Worm (Caenorhabditis elegans) whole organism, early embryonic: ENCODE data around the gene tag-322.

ENCODE experiments used
- B0310.2 ChIP-seq: sonication (generic microtip); optimal IDR thresholded peaks from 2 replicates; lab custom pipeline; 2016; ENCODE audit warnings: mild to moderate bottlenecking, missing genetic modification characterization, missing compliant biosample characterization
- F13C5.2 ChIP-seq: sonication (generic microtip); optimal IDR thresholded peaks from 2 replicates; lab custom pipeline; 2017; ENCODE audit warnings: mild to moderate bottlenecking, missing genetic modification characterization, inconsistent platforms, missing compliant biosample characterization
- aly-1 ChIP-seq: sonication (generic microtip); optimal IDR thresholded peaks from 2 replicates; lab custom pipeline; 2016; ENCODE audit warnings: missing genetic modification characterization, missing compliant biosample characterization
- ama-1 ChIP-seq: fragments of 150-350 bp; optimal IDR thresholded peaks from 2 replicates; lab custom pipeline; 2014
- ceh-13 ChIP-seq: fragments of 200-800 bp; sonication (Bioruptor generic); optimal IDR thresholded peaks from 2 replicates; lab custom pipeline; 2018; ENCODE audit warnings: mild to moderate bottlenecking, missing genetic modification characterization, missing compliant biosample characterization
- ceh-36 ChIP-seq: sonication (generic microtip); optimal IDR thresholded peaks from 2 replicates; lab custom pipeline; 2016; ENCODE audit warnings: missing genetic modification characterization, inconsistent platforms, missing compliant biosample characterization
- ets-7 ChIP-seq: sonication (generic microtip); optimal IDR thresholded peaks from 2 replicates; lab custom pipeline; 2016; ENCODE audit warnings: missing genotype, missing genetic modification characterization, missing compliant biosample characterization
- flt-1 ChIP-seq: fragments of 200-800 bp; sonication (Bioruptor generic); IDR thresholded peaks from 2 replicates; pipeline ENCODE4 v1.3.6; 2022; ENCODE audit warnings: missing genetic modification characterization, missing compliant biosample characterization
- hmbx-1 ChIP-seq: sonication (generic microtip); optimal IDR thresholded peaks from 2 replicates; lab custom pipeline; 2016; ENCODE audit warnings: mild to moderate bottlenecking, missing genetic modification characterization, missing compliant biosample characterization
- hmg-4 ChIP-seq: fragments of 200-800 bp; sonication (Bioruptor generic); optimal IDR thresholded peaks from 2 replicates; lab custom pipeline; 2018; ENCODE audit warnings: mild to moderate bottlenecking, missing genetic modification characterization, missing compliant biosample characterization
- hnd-1 ChIP-seq: sonication (generic microtip); optimal IDR thresholded peaks from 2 replicates; lab custom pipeline; 2016; ENCODE audit warnings: missing genetic modification characterization, missing compliant biosample characterization
- pes-1 ChIP-seq: fragments of 200-800 bp; sonication (Bioruptor generic); IDR thresholded peaks from 2 replicates; pipeline ENCODE4 v1.3.6; 2022; ENCODE audit warnings: missing genetic modification reagents, missing genetic modification characterization, missing compliant biosample characterization
- scrt-1 ChIP-seq: fragments of 200-800 bp; sonication (Bioruptor generic); IDR thresholded peaks from 2 replicates; pipeline ENCODE4 v1.3.6; 2022; ENCODE audit warnings: missing genetic modification characterization, missing compliant biosample characterization
- sea-1 ChIP-seq: fragments of 200-800 bp; sonication (Bioruptor generic); conservative IDR thresholded peaks from 2 replicates; pipeline ENCODE4 v1.3.6; 2022; ENCODE audit warnings: missing genetic modification characterization, missing compliant biosample characterization
- tbx-11 ChIP-seq: fragments of 200-800 bp; sonication (Bioruptor generic); IDR thresholded peaks from 2 replicates; pipeline ENCODE4 v1.3.6; 2022; ENCODE audit warnings: missing genetic modification characterization, missing compliant biosample characterization
- tbx-37 ChIP-seq: fragments of 200-800 bp; sonication (Bioruptor generic); conservative IDR thresholded peaks from 2 replicates; pipeline ENCODE4 v1.3.6; 2022; ENCODE audit warnings: missing genetic modification reagents, missing genetic modification characterization, missing compliant biosample characterization
- tra-4 ChIP-seq: sonication (generic microtip); optimal IDR thresholded peaks from 2 replicates; lab custom pipeline; 2017; ENCODE audit warnings: missing genetic modification characterization, missing compliant biosample characterization

The tag-322 gene

DNA sequence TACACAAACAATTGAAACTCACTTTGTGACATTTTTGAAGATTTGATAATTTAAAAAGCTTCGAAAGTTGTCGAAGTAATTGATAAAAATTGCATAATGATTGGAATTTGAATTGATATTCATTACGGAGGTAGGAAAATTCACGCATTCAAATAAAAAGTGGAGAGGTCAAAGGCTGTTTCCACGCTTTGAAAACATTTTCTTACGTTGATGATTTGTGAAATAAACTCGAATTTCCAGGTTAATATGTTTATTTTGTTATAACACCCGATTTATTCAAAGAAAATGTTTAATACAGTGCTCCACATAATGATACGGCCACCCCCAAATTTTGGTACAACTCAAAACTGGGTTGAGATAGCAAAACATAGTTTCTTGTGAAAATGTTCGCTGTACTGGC is 17.9 kb upstream of the tag-322 start, which contains the start of gene C33H5.16:
Gene C33H5.16, minus strand, starts transcription at position 101 of the 400 bp plus-strand sequence.
- TF ChIP-seq pes-1 (GFP tag; lab: Robert Waterston, UW) (no peak), F13C5.2 (tag; lab: Kevin White, UChicago) (no peak), hnd-1 (tag; lab: Kevin White, UChicago) (no peak), scrt-1 (GFP tag; lab: Robert Waterston, UW) (no peak), sea-1 (GFP tag; lab: Robert Waterston, UW) (no peak), tbx-11 (no peak), aly-1 (tag; lab: Kevin White, UChicago) (no peak), tbx-37 (no peak), ama-1 (lab: Kevin White, UChicago) (no peak), ets-7 (tag; lab: Kevin White, UChicago) (no peak), B0310.2 (tag; lab: Kevin White, UChicago) (no peak), ceh-13 (no peak), hmbx-1 (tag; lab: Kevin White, UChicago) (no peak), flt-1 (no peak), ceh-36 (no peak), hmg-4 (GFP tag; lab: Kevin White, UChicago) (no peak), tra-4 (tag; lab: Kevin White, UChicago) (no peak)

DNA sequence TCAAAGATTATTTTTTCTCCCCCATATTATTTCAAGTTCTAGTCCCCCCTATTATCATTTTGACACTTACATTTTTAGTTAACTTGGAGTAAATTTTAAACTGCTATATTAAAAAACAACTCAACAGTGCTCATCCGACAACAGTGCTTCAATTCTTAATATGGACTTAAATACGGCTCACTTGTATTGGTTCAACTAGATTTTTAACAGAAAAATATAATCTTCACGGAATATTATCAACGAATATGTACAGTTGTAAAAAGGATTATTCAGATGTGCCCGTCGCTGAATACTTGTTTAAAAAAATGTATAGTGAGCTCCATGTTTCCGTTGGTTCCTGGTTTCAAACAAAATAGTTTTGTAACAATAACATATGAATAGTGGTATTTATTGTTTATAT is 15.0 kb upstream of the tag-322 start:
- no peak for TF ChIP-seq B0310.2 (tag; lab: Kevin White, UChicago)
- no peak for TF ChIP-seq scrt-1 (GFP tag; lab: Robert Waterston, UW)

DNA sequence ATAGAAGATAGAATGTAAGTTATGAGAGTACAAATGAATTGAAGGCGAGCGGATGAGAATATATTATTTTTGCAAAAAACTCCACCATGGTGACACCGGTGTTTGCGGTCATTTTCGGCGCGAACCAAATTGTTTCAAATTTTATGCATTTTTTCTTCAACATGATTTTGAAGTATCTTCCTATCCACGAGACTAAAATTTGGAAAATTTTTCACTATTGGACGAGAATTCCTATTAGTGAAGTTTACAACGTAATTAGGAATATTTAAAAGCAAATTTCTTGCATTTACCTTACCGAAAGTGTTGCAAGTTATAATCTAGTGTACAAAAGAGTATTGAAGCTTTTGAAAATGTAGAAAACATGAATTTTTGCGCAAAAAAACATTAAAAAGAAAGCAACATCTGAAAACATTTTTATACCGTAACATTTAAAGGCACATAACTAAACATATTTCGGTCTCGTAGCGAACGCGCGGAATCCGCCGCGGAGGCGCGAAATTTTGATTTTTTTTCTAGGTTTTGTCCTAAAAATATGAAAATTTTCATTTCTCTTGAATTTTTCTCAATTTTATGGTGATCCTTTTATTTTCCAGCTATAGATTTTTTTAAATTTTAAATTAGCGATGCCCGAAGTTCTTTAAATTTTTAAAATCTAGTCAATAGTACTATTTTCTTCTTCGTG is 11.2 kb upstream of the tag-322 start, which contains the start of gene sgo-1:
Gene sgo-1, minus strand, starts transcription at position 51 of the 682 bp plus-strand sequence.
- TF ChIP-seq hmg-4 (GFP tag; lab: Kevin White, UChicago) (no peak), hmbx-1 (tag; lab: Kevin White, UChicago) (no peak), F13C5.2 (tag; lab: Kevin White, UChicago) (no peak), ceh-36 (no peak), ets-7 (tag; lab: Kevin White, UChicago) (no peak), ceh-13 (no peak), sea-1 (GFP tag; lab: Robert Waterston, UW) (no peak), tbx-37 (no peak), pes-1 (GFP tag; lab: Robert Waterston, UW) (no peak), tbx-11 (no peak), flt-1 (no peak), scrt-1 (GFP tag; lab: Robert Waterston, UW) (no peak), aly-1 (tag; lab: Kevin White, UChicago) (no peak), tra-4 (tag; lab: Kevin White, UChicago) (no peak), B0310.2 (tag; lab: Kevin White, UChicago) (no peak)

DNA sequence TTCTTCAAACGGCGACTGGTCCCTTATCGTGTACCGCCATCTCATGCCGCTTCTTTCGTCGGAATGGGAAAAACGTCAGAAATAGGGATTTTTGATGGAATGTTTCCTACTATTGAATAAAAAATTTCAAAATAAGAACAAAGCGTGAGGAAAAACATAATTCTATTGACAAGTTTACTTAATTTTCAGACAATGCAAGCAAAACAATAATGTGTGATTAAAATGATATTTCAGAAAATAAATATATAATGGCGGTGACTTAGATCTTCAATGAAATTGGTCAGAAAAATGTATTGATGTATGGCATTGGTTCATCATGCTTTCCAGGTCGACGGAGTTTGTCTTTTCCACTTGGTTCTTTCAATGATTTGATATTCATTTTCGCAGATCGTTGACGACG is 9.4 kb upstream of the tag-322 start, which contains the start of gene ntp-1:
Gene ntp-1, minus strand, starts transcription at position 101 of the 400 bp plus-strand sequence.
- TF ChIP-seq tbx-37 (no peak), ets-7 (tag; lab: Kevin White, UChicago) (no peak), flt-1 (no peak), ama-1 (lab: Kevin White, UChicago) (no peak), F13C5.2 (tag; lab: Kevin White, UChicago) (no peak), hmg-4 (GFP tag; lab: Kevin White, UChicago) (no peak), B0310.2 (tag; lab: Kevin White, UChicago) (no peak), pes-1 (GFP tag; lab: Robert Waterston, UW) (no peak), hmbx-1 (tag; lab: Kevin White, UChicago) (no peak), tbx-11 (no peak), tra-4 (tag; lab: Kevin White, UChicago) (no peak), ceh-36 (no peak), scrt-1 (GFP tag; lab: Robert Waterston, UW) (no peak), hnd-1 (tag; lab: Kevin White, UChicago) (no peak), ceh-13 (no peak), aly-1 (tag; lab: Kevin White, UChicago) (no peak), sea-1 (GFP tag; lab: Robert Waterston, UW) (no peak)

DNA sequence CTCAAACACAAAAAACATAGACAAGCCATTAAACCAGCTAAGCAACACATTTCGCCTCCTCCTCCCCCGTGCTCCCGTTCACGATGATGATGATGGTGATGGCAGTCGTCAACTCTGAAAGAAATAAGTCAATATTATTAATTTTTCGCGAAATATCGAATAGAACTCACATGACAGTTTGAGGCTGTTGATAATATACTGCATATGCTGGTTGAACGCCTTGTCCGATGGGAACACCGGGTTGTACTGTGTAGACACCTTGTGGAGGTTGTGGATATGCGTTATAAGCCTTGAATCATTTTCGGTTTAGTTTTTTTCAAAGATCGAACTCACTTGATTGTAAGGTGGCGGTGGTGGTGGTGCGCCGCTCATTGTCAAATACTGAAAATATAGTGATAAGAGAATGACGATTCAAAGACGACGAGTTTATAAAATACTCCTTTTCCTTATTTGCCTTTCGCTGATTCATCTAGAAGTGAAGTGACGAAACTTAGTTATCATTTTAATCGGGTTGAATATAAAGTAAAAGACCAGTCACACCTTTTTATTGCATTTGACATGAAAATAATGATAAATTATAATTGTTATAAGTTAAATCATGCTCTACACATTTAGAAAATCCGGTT is 6.6 kb upstream of the tag-322 start, which contains the start of gene C33H5.13:
Gene C33H5.13, minus strand, starts transcription at position 443 of the 626 bp plus-strand sequence.
- TF ChIP-seq ceh-13 (no peak), F13C5.2 (tag; lab: Kevin White, UChicago) (no peak), hnd-1 (tag; lab: Kevin White, UChicago) (no peak), ceh-36 (no peak), ama-1 (lab: Kevin White, UChicago) (no peak), hmg-4 (GFP tag; lab: Kevin White, UChicago) (no peak), tra-4 (tag; lab: Kevin White, UChicago) (no peak), pes-1 (GFP tag; lab: Robert Waterston, UW) (no peak)

DNA sequence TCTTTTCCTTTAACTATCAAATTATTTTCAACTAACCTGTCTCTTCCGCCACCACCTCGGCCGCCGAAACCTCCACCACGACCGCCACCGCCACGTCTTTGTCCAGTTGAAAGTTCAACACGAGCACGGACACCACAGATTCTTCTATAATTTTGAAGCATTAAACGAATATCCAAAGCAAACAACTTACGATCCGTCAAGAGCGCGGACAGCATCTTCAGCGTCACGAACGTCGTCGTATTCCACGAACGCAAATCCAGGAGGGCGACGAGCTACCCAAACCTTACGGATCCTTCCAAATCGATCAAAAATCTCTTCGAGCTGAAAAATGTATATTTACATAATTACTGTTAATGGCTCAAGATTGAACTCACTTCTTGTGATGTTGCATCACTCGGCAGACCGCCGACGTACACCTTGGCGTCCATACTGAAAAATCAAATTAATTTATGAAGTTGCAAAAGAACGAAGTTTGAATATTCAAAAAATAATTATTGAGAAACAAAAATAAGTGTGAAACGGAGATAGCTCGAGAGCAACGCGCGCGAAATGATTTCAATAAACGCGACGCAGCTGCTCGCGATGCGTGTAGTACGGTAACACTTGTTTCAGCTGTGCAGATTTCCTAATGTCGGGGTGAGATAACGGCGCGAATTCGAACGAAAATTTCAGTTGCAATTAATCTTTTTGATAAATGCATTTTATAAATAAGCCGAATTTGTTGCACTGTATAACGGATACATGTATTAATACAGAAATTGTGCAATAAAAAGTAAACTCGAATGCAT is 5.6 kb upstream of the tag-322 start, which contains the start of gene rsp-6:
Gene rsp-6, minus strand, starts transcription at position 429 of the 788 bp plus-strand sequence.
- no peak for TF ChIP-seq tbx-37
- peak; percentile 41 for TF ChIP-seq ama-1 (lab: Kevin White, UChicago)
- TF ChIP-seq ceh-36, result no peak
- TF ChIP-seq ets-7 (tag; lab: Kevin White, UChicago), result no peak
- no peak for TF ChIP-seq hnd-1 (tag; lab: Kevin White, UChicago)
- TF ChIP-seq hmbx-1 (tag; lab: Kevin White, UChicago), result no peak
- TF ChIP-seq F13C5.2 (tag; lab: Kevin White, UChicago), result peak; percentile 84
- TF ChIP-seq scrt-1 (GFP tag; lab: Robert Waterston, UW), result no peak
